Worm (Caenorhabditis elegans) whole organism, young adult: ENCODE results near the gene Y39A3B.1.
A peak's percentile ranks its signal among the peaks of the same experiment; 100 is the strongest.

Experiments used
- C17E4.6 ChIP-seq: fragments of 200-800 bp; sonication (Bioruptor generic); IDR thresholded peaks from 2 replicates; pipeline ENCODE4 v1.3.6; 2022; ENCODE audit warnings: missing genetic modification reagents, missing genetic modification characterization, missing compliant biosample characterization
- F22D6.2 ChIP-seq: sonication (generic microtip); optimal IDR thresholded peaks from 2 replicates; lab custom pipeline; 2016; ENCODE audit warnings: mild to moderate bottlenecking, missing genetic modification characterization, missing compliant biosample characterization
- F33H1.4 ChIP-seq: fragments of 200-800 bp; sonication (Bioruptor generic); IDR thresholded peaks from 2 replicates; pipeline ENCODE4 v1.3.6; 2022; ENCODE audit warnings: missing genetic modification reagents, missing genetic modification characterization, missing compliant biosample characterization
- F52B5.7 ChIP-seq: sonication (generic microtip); optimal IDR thresholded peaks from 2 replicates; lab custom pipeline; 2016; ENCODE audit warnings: mild to moderate bottlenecking, missing genetic modification characterization, missing compliant biosample characterization
- F57A8.1 ChIP-seq: fragments of 200-800 bp; sonication (Bioruptor generic); optimal IDR thresholded peaks from 2 replicates; lab custom pipeline; 2018; ENCODE audit warnings: mild to moderate bottlenecking, missing genetic modification characterization, moderate library complexity, missing compliant biosample characterization
- F57C9.4 ChIP-seq: sonication (generic microtip); optimal IDR thresholded peaks from 2 replicates; lab custom pipeline; 2017; ENCODE audit warnings: mild to moderate bottlenecking, missing genetic modification characterization, missing compliant biosample characterization
- K12H6.12 ChIP-seq: fragments of 200-800 bp; sonication (Bioruptor generic); optimal IDR thresholded peaks from 2 replicates; lab custom pipeline; 2018; ENCODE audit warnings: mild to moderate bottlenecking, missing genetic modification characterization, missing compliant biosample characterization
- Y53F4B.3 ChIP-seq: fragments of 200-800 bp; sonication (Bioruptor generic); IDR thresholded peaks from 2 replicates; pipeline ENCODE4 v1.3.6; 2022; ENCODE audit warnings: missing genetic modification reagents, missing genetic modification characterization, missing compliant biosample characterization
- Y95B8A.8 ChIP-seq: fragments of 200-800 bp; sonication (Bioruptor generic); IDR thresholded peaks from 2 replicates; pipeline ENCODE4 v1.3.6; 2022; ENCODE audit warnings: missing genetic modification reagents, missing genetic modification characterization, missing compliant biosample characterization
- akir-1 ChIP-seq: fragments of 200-800 bp; sonication (Bioruptor generic); optimal IDR thresholded peaks from 2 replicates; lab custom pipeline; 2018; ENCODE audit warnings: mild to moderate bottlenecking, missing genetic modification characterization, moderate library complexity, missing compliant biosample characterization
- attf-6 ChIP-seq: fragments of 200-800 bp; sonication (Bioruptor generic); IDR thresholded peaks from 2 replicates; pipeline ENCODE4 v1.3.6; 2022; ENCODE audit warnings: missing genetic modification reagents, missing genetic modification characterization, missing compliant biosample characterization
- ceh-58 ChIP-seq: fragments of 200-800 bp; sonication (Bioruptor generic); IDR thresholded peaks from 2 replicates; pipeline ENCODE4 v1.3.6; 2022; ENCODE audit warnings: missing genetic modification characterization, missing compliant biosample characterization
- ceh-79 ChIP-seq: sonication (generic microtip); optimal IDR thresholded peaks from 2 replicates; lab custom pipeline; 2017; ENCODE audit warnings: mild to moderate bottlenecking, missing genetic modification characterization, missing compliant biosample characterization
- die-1 ChIP-seq: sonication (generic microtip); optimal IDR thresholded peaks from 2 replicates; lab custom pipeline; 2016; ENCODE audit warnings: missing genotype, mild to moderate bottlenecking, missing genetic modification characterization, missing compliant biosample characterization
- dpff-1 ChIP-seq: sonication (generic microtip); optimal IDR thresholded peaks from 2 replicates; lab custom pipeline; 2017; ENCODE audit warnings: mild to moderate bottlenecking, missing genetic modification characterization, missing compliant biosample characterization
- egl-18 ChIP-seq: fragments of 200-800 bp; sonication (Bioruptor generic); IDR thresholded peaks from 2 replicates; pipeline ENCODE4 v1.3.6; 2022; ENCODE audit warnings: missing genetic modification reagents, missing genetic modification characterization, missing compliant biosample characterization
- ekl-4 ChIP-seq: fragments of 200-800 bp; sonication (Bioruptor generic); IDR thresholded peaks from 2 replicates; pipeline ENCODE4 v1.3.6; 2022; ENCODE audit warnings: missing genetic modification reagents, missing genetic modification characterization, missing compliant biosample characterization
- him-1 ChIP-seq: sonication (generic microtip); optimal IDR thresholded peaks from 2 replicates; lab custom pipeline; 2016; ENCODE audit warnings: missing genotype, missing genetic modification reagents, missing genetic modification characterization, missing compliant biosample characterization
- hlh-26 ChIP-seq: fragments of 200-800 bp; sonication (Bioruptor generic); conservative IDR thresholded peaks from 2 replicates; pipeline ENCODE4 v1.3.6; 2022; ENCODE audit warnings: missing genetic modification reagents, missing genetic modification characterization, missing compliant biosample characterization
- hrde-1 ChIP-seq: sonication (generic microtip); optimal IDR thresholded peaks from 2 replicates; lab custom pipeline; 2016; ENCODE audit warnings: missing genetic modification characterization, mild to moderate bottlenecking, missing compliant biosample characterization, moderate library complexity, missing genotype, missing genetic modification reagents, borderline replicate concordance
- let-526 ChIP-seq: fragments of 200-800 bp; sonication (Bioruptor generic); IDR thresholded peaks from 2 replicates; pipeline ENCODE4 v1.3.6; 2022; ENCODE audit warnings: missing genetic modification reagents, missing genetic modification characterization, missing compliant biosample characterization
- let-607 ChIP-seq, 2 experiments: fragments of 200-800 bp in 1 of 2; sonication (Bioruptor generic) in 1 of 2; sonication (generic microtip) in 1 of 2; optimal IDR thresholded peaks; 2 replicates each; lab custom pipeline; 2016 to 2018; ENCODE audit warnings: mild to moderate bottlenecking in 2 of 2, missing compliant biosample characterization in 2 of 2, missing genetic modification characterization in 2 of 2, moderate library complexity in 2 of 2, missing genotype in 1 of 2
- lin-35 ChIP-seq, 3 experiments: fragments of 150-350 bp in 2 of 3; sonication (generic microtip) in 1 of 3; optimal IDR thresholded peaks; 2 replicates each; lab custom pipeline; 2014 to 2018; ENCODE audit warnings: missing biosample characterization in 3 of 3, missing genetic modification characterization in 3 of 3, missing genetic modification reagents in 3 of 3
- lin-40 ChIP-seq: sonication (generic microtip); optimal IDR thresholded peaks from 2 replicates; lab custom pipeline; 2016; ENCODE audit warnings: missing genetic modification characterization, mild to moderate bottlenecking, missing compliant biosample characterization, missing genotype, missing genetic modification reagents
- lsl-1 ChIP-seq: fragments of 200-800 bp; sonication (Bioruptor generic); optimal IDR thresholded peaks from 2 replicates; lab custom pipeline; 2018; ENCODE audit warnings: mild to moderate bottlenecking, missing genetic modification characterization, moderate library complexity, missing compliant biosample characterization
- madf-10 ChIP-seq: sonication (generic microtip); optimal IDR thresholded peaks from 2 replicates; lab custom pipeline; 2016; ENCODE audit warnings: mild to moderate bottlenecking, missing genetic modification characterization, missing compliant biosample characterization
- mel-28 ChIP-seq: sonication (generic microtip); optimal IDR thresholded peaks from 2 replicates; lab custom pipeline; 2016; ENCODE audit warnings: borderline replicate concordance, mild to moderate bottlenecking, missing genetic modification characterization, missing compliant biosample characterization
- mxl-1 ChIP-seq: sonication (generic microtip); optimal IDR thresholded peaks from 2 replicates; lab custom pipeline; 2016; ENCODE audit warnings: missing genetic modification characterization, missing compliant biosample characterization
- pha-4 ChIP-seq: fragments of 150-350 bp; sonication (generic microtip); optimal IDR thresholded peaks from 2 replicates; lab custom pipeline; 2014; ENCODE audit warnings: missing biosample characterization, missing genetic modification reagents, missing genetic modification characterization
- rec-8 ChIP-seq, 2 experiments: sonication (generic microtip); optimal IDR thresholded peaks; 2 replicates each; lab custom pipeline; 2016; ENCODE audit warnings: mild to moderate bottlenecking in 2 of 2, missing genetic modification characterization in 2 of 2, missing genetic modification reagents in 2 of 2, missing genotype in 2 of 2, missing biosample characterization in 1 of 2, missing compliant biosample characterization in 1 of 2, moderate library complexity in 1 of 2
- repo-1 ChIP-seq: sonication (generic microtip); optimal IDR thresholded peaks from 2 replicates; lab custom pipeline; 2017; ENCODE audit warnings: mild to moderate bottlenecking, missing genetic modification characterization, missing compliant biosample characterization
- rpc-1 ChIP-seq, 2 experiments: fragments of 150-350 bp in 1 of 2; sonication (generic microtip) in 1 of 2; optimal IDR thresholded peaks; 2 replicates each; lab custom pipeline; 2014 to 2018; ENCODE audit warnings: missing biosample characterization in 1 of 2, missing genetic modification characterization in 1 of 2, missing genetic modification reagents in 1 of 2, missing genotype in 1 of 2
- snpc-1.3 ChIP-seq: sonication (generic microtip); optimal IDR thresholded peaks from 2 replicates; lab custom pipeline; 2017; ENCODE audit warnings: missing genetic modification characterization, mild to moderate bottlenecking, missing compliant biosample characterization, antibody characterized with exemption, moderate library complexity, missing genotype, missing genetic modification reagents; ENCODE audit not compliant: insufficient read depth
- snpc-3.4 ChIP-seq: sonication (generic microtip); optimal IDR thresholded peaks from 2 replicates; lab custom pipeline; 2017; ENCODE audit warnings: missing genetic modification characterization, mild to moderate bottlenecking, missing compliant biosample characterization, antibody characterized with exemption, moderate library complexity, missing genotype, missing genetic modification reagents
- snpc-4 ChIP-seq, 5 experiments: fragments of 150-350 bp in 1 of 5; sonication (generic microtip) in 4 of 5; optimal IDR thresholded peaks; 2 replicates each; lab custom pipeline; 2014 to 2018; ENCODE audit warnings: missing genetic modification characterization in 5 of 5, missing biosample characterization in 3 of 5, antibody characterized with exemption in 2 of 5, mild to moderate bottlenecking in 2 of 5, missing compliant biosample characterization in 2 of 5, missing genotype in 2 of 5, moderate library complexity in 2 of 5, missing genetic modification reagents in 1 of 5
- somi-1 ChIP-seq: fragments of 200-800 bp; sonication (Bioruptor generic); optimal IDR thresholded peaks from 2 replicates; lab custom pipeline; 2018; ENCODE audit warnings: mild to moderate bottlenecking, missing genetic modification characterization, missing compliant biosample characterization
- sptf-2 ChIP-seq: fragments of 200-800 bp; sonication (Bioruptor generic); optimal IDR thresholded peaks from 2 replicates; lab custom pipeline; 2018; ENCODE audit warnings: mild to moderate bottlenecking, missing genetic modification characterization, missing compliant biosample characterization
- tbp1 ChIP-seq: fragments of 200-800 bp; sonication (Bioruptor generic); optimal IDR thresholded peaks from 2 replicates; lab custom pipeline; 2018; ENCODE audit warnings: mild to moderate bottlenecking, missing genetic modification characterization, missing compliant biosample characterization
- ztf-18 ChIP-seq: sonication (generic microtip); optimal IDR thresholded peaks from 2 replicates; lab custom pipeline; 2016; ENCODE audit warnings: missing genotype, mild to moderate bottlenecking, missing genetic modification characterization, missing compliant biosample characterization
- ztf-22 ChIP-seq: fragments of 200-800 bp; sonication (Bioruptor generic); optimal IDR thresholded peaks from 2 replicates; lab custom pipeline; 2018; ENCODE audit warnings: mild to moderate bottlenecking, missing genetic modification characterization, moderate library complexity, missing compliant biosample characterization
- ztf-25 ChIP-seq: fragments of 200-800 bp; sonication (Bioruptor generic); IDR thresholded peaks from 2 replicates; pipeline ENCODE4 v1.3.6; 2022; ENCODE audit warnings: missing genetic modification reagents, missing genetic modification characterization, missing compliant biosample characterization
- ztf-3 ChIP-seq: fragments of 200-800 bp; sonication (Bioruptor generic); optimal IDR thresholded peaks from 2 replicates; lab custom pipeline; 2018; ENCODE audit warnings: mild to moderate bottlenecking, missing genetic modification characterization, missing compliant biosample characterization
- ztf-6 ChIP-seq: fragments of 200-800 bp; sonication (Bioruptor generic); IDR thresholded peaks from 2 replicates; pipeline ENCODE4 v1.3.6; 2022; ENCODE audit warnings: missing genetic modification reagents, missing genetic modification characterization, missing compliant biosample characterization

Gene Y39A3B.1

DNA sequence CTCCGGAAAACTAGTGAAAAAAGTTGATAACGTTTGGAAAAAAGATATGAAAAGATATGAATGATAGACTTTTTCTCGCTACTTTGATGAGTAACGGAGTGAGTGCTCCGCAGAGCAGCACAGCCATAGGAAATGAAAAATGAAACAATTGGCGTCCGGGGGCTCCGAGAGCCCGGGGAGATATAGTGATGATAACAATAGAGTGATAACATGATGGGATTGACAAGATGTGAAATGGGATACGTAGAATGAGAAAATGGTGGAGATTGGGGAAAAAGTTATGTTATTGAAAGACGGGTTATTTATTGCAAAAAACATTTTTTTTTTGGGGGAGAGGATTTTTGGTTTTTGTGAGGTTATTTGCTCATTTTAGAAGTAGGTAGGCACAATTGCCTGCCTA, 21.7 kb downstream of the Y39A3B.1 start (continued):
- TF ChIP-seq mxl-1 (tag; lab: Kevin White, UChicago) = no peak

DNA sequence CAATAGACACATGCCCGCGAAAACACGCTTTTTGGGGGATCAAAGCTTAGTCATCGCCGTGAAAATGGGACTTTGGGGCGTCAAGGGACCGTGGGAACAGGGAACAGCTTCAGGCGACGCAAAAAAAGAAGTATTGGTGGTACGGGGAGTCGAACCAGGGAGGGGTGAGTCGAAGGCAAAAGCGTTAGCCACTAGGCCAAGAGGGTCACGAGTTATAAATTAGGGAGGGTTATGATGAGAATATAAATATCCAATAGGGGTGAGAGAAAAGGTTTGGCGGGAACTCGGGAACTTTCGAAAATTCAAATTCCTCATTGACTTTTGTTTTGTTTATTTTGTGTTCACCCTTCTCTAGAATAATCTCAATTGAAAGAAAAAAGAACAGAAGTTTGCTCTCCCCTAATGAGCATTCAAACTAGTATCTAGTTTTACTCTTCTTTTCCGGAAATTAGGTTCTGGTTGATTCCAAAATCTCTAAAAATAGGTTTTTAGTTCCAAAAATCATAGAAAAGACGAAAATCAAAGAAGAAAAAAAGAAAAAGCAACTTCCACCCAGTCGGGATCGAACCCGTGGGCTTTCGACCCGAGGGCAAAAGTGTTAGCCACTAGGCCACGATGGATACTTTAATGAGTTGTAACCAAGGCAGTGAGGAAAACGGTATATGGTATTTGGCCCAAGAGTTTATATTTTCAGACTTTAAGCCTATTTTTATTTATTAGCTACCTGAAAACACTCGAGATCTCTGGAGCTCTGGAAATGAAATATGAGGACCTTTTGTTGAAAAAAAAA, 25.1 kb downstream of the Y39A3B.1 start:
- TF ChIP-seq akir-1 (no peak), lsl-1 (GFP tag; lab: Kevin White, UChicago) (peak; percentile 36), snpc-3.4 (tag; lab: Kevin White, UChicago) (peak; percentile 42), rec-8 (tag; optimal IDR thresholded peaks at IDR 0.05; lab: Kevin White, UChicago) (peak in 1 of 2 experiments; percentile 37), ceh-79 (tag; lab: Kevin White, UChicago) (no peak), dpff-1 (tag; lab: Kevin White, UChicago) (no peak), snpc-4 (GFP tag; optimal IDR thresholded peaks at IDR 0.05; lab: Kevin White, UChicago) (peak; percentile 31), snpc-4 (tag; optimal IDR thresholded peaks at IDR 0.05; lab: Kevin White, UChicago) (no peak), ztf-18 (peak; percentile 42), hlh-26 (GFP tag; lab: Robert Waterston, UW) (no peak), F57A8.1 (GFP tag; lab: Kevin White, UChicago) (no peak), mel-28 (tag; lab: Kevin White, UChicago) (no peak), F33H1.4 (peak; percentile 10; the same call in 1 of the 2 replicates), madf-10 (peak; percentile 6), pha-4 (tag; lab: Kevin White, UChicago) (no peak), let-607 (tag; optimal IDR thresholded peaks at IDR 0.05; lab: Kevin White, UChicago) (no peak), ekl-4 (GFP tag; lab: Robert Waterston, UW) (no peak), sptf-2 (GFP tag; lab: Kevin White, UChicago) (no peak), F52B5.7 (tag; lab: Kevin White, UChicago) (peak; percentile 2), attf-6 (0 out of 2 replicates have a peak, but pooled peaks have one; percentile 33), K12H6.12 (tag; lab: Kevin White, UChicago) (no peak), let-526 (no peak), hrde-1 (tag; lab: Kevin White, UChicago) (no peak), snpc-1.3 (tag; lab: Kevin White, UChicago) (peak; percentile 77), ztf-6 (GFP tag; lab: Robert Waterston, UW) (no peak), F22D6.2 (tag; lab: Kevin White, UChicago) (no peak), somi-1 (no peak), ceh-58 (0 out of 2 replicates have a peak, but pooled peaks have one; percentile 74), ztf-3 (GFP tag; lab: Kevin White, UChicago) (no peak), lin-35 (GFP tag; optimal IDR thresholded peaks at IDR 0.05; lab: Kevin White, UChicago) (peak in 1 of 3 experiments; percentile 46), him-1 (peak; percentile 68), Y53F4B.3 (GFP tag; lab: Robert Waterston, UW) (no peak), Y95B8A.8 (GFP tag; lab: Robert Waterston, UW) (0 out of 2 replicates have a peak, but pooled peaks have one; percentile 39), rpc-1 (optimal IDR thresholded peaks at IDR 0.05; lab: Kevin White, UChicago) (peak; percentile 67), rpc-1 (tag; optimal IDR thresholded peaks at IDR 0.05; lab: Kevin White, UChicago) (peak; percentile 92), ztf-22 (GFP tag; lab: Kevin White, UChicago) (no peak), F57C9.4 (tag; lab: Kevin White, UChicago) (no peak), C17E4.6 (0 out of 2 replicates have a peak, but pooled peaks have one; percentile 21), ztf-25 (peak; percentile 83), egl-18 (GFP tag; lab: Robert Waterston, UW) (no peak), lin-40 (tag; lab: Kevin White, UChicago) (no peak), die-1 (tag; lab: Kevin White, UChicago) (peak; percentile 73), repo-1 (no peak), tbp1 (GFP tag; lab: Kevin White, UChicago) (peak; percentile 92)
